Worm (Caenorhabditis elegans) whole organism, L1 larva: ENCODE measurements around the gene T19H5.7.

ENCODE experiments used
- aly-2 ChIP-seq: fragments of 150-350 bp; optimal IDR thresholded peaks from 2 replicates; lab custom pipeline; 2014; ENCODE audit warnings: missing biosample characterization, missing genetic modification characterization
- dsc-1 ChIP-seq: sonication (generic microtip); optimal IDR thresholded peaks from 2 replicates; lab custom pipeline; 2016; ENCODE audit warnings: mild to moderate bottlenecking, missing genetic modification characterization, missing compliant biosample characterization
- fos-1 ChIP-seq: fragments of 150-350 bp; optimal IDR thresholded peaks from 2 replicates; lab custom pipeline; 2014; ENCODE audit warnings: missing biosample characterization, missing genetic modification characterization
- lin-13 ChIP-seq: fragments of 150-350 bp; optimal IDR thresholded peaks from 2 replicates; lab custom pipeline; 2014; ENCODE audit warnings: missing biosample characterization, missing genetic modification reagents, missing genetic modification characterization
- lin-14 ChIP-seq: fragments of 200-800 bp; sonication (Bioruptor generic); optimal IDR thresholded peaks from 2 replicates; lab custom pipeline; 2018; ENCODE audit warnings: mild to moderate bottlenecking, missing genetic modification characterization, moderate library complexity, missing compliant biosample characterization
- sup-37 ChIP-seq: fragments of 200-800 bp; sonication (Bioruptor generic); optimal IDR thresholded peaks from 2 replicates; lab custom pipeline; 2018; ENCODE audit warnings: mild to moderate bottlenecking, missing genetic modification characterization, missing compliant biosample characterization
- tbx-2 ChIP-seq: sonication (generic microtip); optimal IDR thresholded peaks from 2 replicates; lab custom pipeline; 2016; ENCODE audit warnings: missing genetic modification characterization, missing compliant biosample characterization
- zag-1 ChIP-seq: fragments of 150-350 bp; optimal IDR thresholded peaks from 2 replicates; lab custom pipeline; 2014; ENCODE audit warnings: missing biosample characterization, missing genetic modification characterization

DNA sequence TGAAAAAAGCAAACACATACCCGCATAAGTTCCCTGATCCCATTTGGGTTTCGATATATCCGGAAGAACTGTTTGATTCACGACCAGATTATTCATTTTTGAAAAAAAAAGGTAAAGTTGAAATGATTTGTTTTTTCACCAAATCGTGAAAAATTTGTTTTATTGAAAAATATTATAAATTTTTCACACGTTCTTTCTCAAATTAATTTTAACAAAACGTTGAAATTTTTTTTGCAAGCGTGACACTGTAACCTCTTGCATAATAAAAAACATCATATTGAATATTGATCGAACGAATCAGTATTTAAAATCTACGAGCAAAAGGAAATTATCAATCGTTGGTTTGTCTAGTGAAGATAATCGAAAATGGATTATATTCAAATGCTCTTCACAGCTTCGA, 38.9 kb upstream of the T19H5.7 start, which contains the start of the genes sfxn-1.1 and AH6.3:
- TF ChIP-seq lin-13 (GFP tag; lab: Kevin White, UChicago) (no peak), dsc-1 (tag; lab: Kevin White, UChicago) (no peak), fos-1 (no peak), tbx-2 (tag; lab: Kevin White, UChicago) (no peak), lin-14 (no peak), sup-37 (GFP tag; lab: Kevin White, UChicago) (no peak), zag-1 (no peak), aly-2 (tag; lab: Kevin White, UChicago) (no peak)
